Worm (Caenorhabditis elegans): ENCODE measurements around the gene tbc-10.

DNA sequence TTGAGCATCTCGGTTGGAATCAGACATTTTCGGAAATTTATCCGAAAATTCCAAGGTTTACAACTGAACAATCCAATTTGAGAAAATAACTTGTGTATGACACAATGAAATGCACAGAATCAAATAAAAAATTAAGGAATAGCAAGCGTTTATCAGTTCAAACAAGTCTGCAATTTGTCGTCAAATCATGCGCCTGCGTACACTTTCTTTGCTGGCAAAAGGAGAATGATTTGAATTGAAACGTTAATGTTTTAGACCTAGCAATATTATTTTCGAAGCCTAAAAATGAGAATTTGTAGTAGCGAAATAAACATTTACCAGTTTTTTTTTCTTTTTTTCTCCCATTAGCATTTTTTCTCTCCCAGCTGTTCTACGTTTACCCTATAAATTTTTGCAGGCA lies 32.6 kb upstream of the tbc-10 start, which contains the start of the genes fbxa-67 and fbxa-11:
- peak; percentile 2 for TF ChIP-seq lin-13 (GFP tag; optimal IDR thresholded peaks at IDR 0.05)
- TF ChIP-seq snpc-4 (tag; optimal IDR thresholded peaks at IDR 0.05), result no peak
